Fruit fly (Drosophila melanogaster): ENCODE data around the gene CG3309.

Gene CG3309

dm6 chrX:5329266-5329898 lies at the start of gene CG3309, which contains the start of gene XRCC1 (continued):
- TF ChIP-seq stwl (tag; optimal IDR thresholded peaks at IDR 0.05): peak; percentile 21
- TF ChIP-seq luna (GFP tag; optimal IDR thresholded peaks at IDR 0.05): no peak
- TF ChIP-seq CG4730 (GFP tag; IDR thresholded peaks at IDR 0.05): 0 out of 2 replicates have a peak, but pooled peaks have one; percentile 25
- peak; percentile 28 for TF ChIP-seq caup (GFP tag; optimal IDR thresholded peaks at IDR 0.05; ENCODE audit: severe bottlenecking)
- peak; percentile 28; the same call in 1 of the 2 replicates for TF ChIP-seq CG6272 (GFP tag; IDR thresholded peaks at IDR 0.05)
- no peak for TF ChIP-seq sr (GFP tag; IDR thresholded peaks at IDR 0.05)
- no peak for TF ChIP-seq zfh2 (GFP tag; optimal IDR thresholded peaks at IDR 0.05)
- peak; percentile 76 for TF ChIP-seq CG7963 (GFP tag; IDR thresholded peaks at IDR 0.05; ENCODE audit: partially characterized antibody)
- peak; percentile 86 for TF ChIP-seq amos (GFP tag; IDR thresholded peaks at IDR 0.05; ENCODE audit: partially characterized antibody)
- TF ChIP-seq z (GFP tag; IDR thresholded peaks at IDR 0.05): no peak
- TF ChIP-seq gce (GFP tag; IDR thresholded peaks at IDR 0.05): no peak
- TF ChIP-seq CG2202 (tag; optimal IDR thresholded peaks at IDR 0.05): no peak
- TF ChIP-seq NFAT (GFP tag; IDR thresholded peaks at IDR 0.05): no peak
- no peak for TF ChIP-seq CG1024 (GFP tag; IDR thresholded peaks at IDR 0.05)
- TF ChIP-seq CG3995 (GFP tag; optimal IDR thresholded peaks at IDR 0.05): peak; percentile 99
- no peak for TF ChIP-seq CG18011 (GFP tag; optimal IDR thresholded peaks at IDR 0.05)
- peak; percentile 57 for TF ChIP-seq Sox102F (GFP tag; optimal IDR thresholded peaks at IDR 0.05)
- TF ChIP-seq ind (GFP tag; optimal IDR thresholded peaks at IDR 0.05): peak; percentile 31
- TF ChIP-seq lmd (GFP tag; IDR thresholded peaks at IDR 0.05): peak; percentile 38
- TF ChIP-seq CG2199 (GFP tag; IDR thresholded peaks at IDR 0.05): no peak
- TF ChIP-seq tll (GFP tag; optimal IDR thresholded peaks at IDR 0.05): no peak
- TF ChIP-seq disco-r (GFP tag; optimal IDR thresholded peaks at IDR 0.05): no peak
- TF ChIP-seq CG3726 (GFP tag; IDR thresholded peaks at IDR 0.05): no peak
- peak; percentile 25 for TF ChIP-seq NfI (GFP tag; optimal IDR thresholded peaks at IDR 0.05)
- TF ChIP-seq Vsx1 (GFP tag; optimal IDR thresholded peaks at IDR 0.05): no peak
- TF ChIP-seq Ssrp (tag; optimal IDR thresholded peaks at IDR 0.05): peak; percentile 51
- no peak for TF ChIP-seq wdn (GFP tag; IDR thresholded peaks at IDR 0.05)
- TF ChIP-seq unc-4 (GFP tag; IDR thresholded peaks at IDR 0.05; ENCODE audit: partially characterized antibody): peak; percentile 78
- no peak for TF ChIP-seq Mes4 (GFP tag; optimal IDR thresholded peaks at IDR 0.05)
- TF ChIP-seq CG13894 (tag; optimal IDR thresholded peaks at IDR 0.05): peak; percentile 54
- TF ChIP-seq CG9609 (GFP tag; optimal IDR thresholded peaks at IDR 0.05): no peak
- TF ChIP-seq Optix (GFP tag; IDR thresholded peaks at IDR 0.05): no peak; the same call in 2 of the 3 replicates
- no peak for TF ChIP-seq CG8089 (GFP tag; optimal IDR thresholded peaks at IDR 0.05)
- peak; percentile 54 for TF ChIP-seq CG9817 (tag; optimal IDR thresholded peaks at IDR 0.05)
- TF ChIP-seq salm (tag; optimal IDR thresholded peaks at IDR 0.05): no peak
- no peak for TF ChIP-seq NC2β (GFP tag; optimal IDR thresholded peaks at IDR 0.05)
- no peak for TF ChIP-seq emc (GFP tag; optimal IDR thresholded peaks at IDR 0.05)
- peak; percentile 64; the same call in 1 of the 2 replicates for TF ChIP-seq ttk (GFP tag; IDR thresholded peaks at IDR 0.05)
- no peak for TF ChIP-seq dan (GFP tag; IDR thresholded peaks at IDR 0.05)
- TF ChIP-seq NC2α (GFP tag; optimal IDR thresholded peaks at IDR 0.05): no peak
- no peak for TF ChIP-seq CG33213 (GFP tag; optimal IDR thresholded peaks at IDR 0.05)
- no peak for TF ChIP-seq CG18599 (GFP tag; optimal IDR thresholded peaks at IDR 0.05)
- TF ChIP-seq CG4282 (GFP tag; optimal IDR thresholded peaks at IDR 0.05): no peak
- peak; percentile 17 for TF ChIP-seq tin (GFP tag; optimal IDR thresholded peaks at IDR 0.05)
- peak; percentile 62 for TF ChIP-seq grau (tag; optimal IDR thresholded peaks at IDR 0.05)
- no peak for TF ChIP-seq Bteb2 (GFP tag; optimal IDR thresholded peaks at IDR 0.05)
- no peak for TF ChIP-seq CG9797 (GFP tag; optimal IDR thresholded peaks at IDR 0.05)
- no peak for TF ChIP-seq HmgZ (tag; optimal IDR thresholded peaks at IDR 0.05)
- no peak for TF ChIP-seq Poxn (GFP tag; IDR thresholded peaks at IDR 0.05)
- peak; percentile 25 for TF ChIP-seq pzg (GFP tag; optimal IDR thresholded peaks at IDR 0.05)
